Fruit fly (Drosophila melanogaster): ENCODE measurements around the gene CG14340.

Gene CG14340

DNA sequence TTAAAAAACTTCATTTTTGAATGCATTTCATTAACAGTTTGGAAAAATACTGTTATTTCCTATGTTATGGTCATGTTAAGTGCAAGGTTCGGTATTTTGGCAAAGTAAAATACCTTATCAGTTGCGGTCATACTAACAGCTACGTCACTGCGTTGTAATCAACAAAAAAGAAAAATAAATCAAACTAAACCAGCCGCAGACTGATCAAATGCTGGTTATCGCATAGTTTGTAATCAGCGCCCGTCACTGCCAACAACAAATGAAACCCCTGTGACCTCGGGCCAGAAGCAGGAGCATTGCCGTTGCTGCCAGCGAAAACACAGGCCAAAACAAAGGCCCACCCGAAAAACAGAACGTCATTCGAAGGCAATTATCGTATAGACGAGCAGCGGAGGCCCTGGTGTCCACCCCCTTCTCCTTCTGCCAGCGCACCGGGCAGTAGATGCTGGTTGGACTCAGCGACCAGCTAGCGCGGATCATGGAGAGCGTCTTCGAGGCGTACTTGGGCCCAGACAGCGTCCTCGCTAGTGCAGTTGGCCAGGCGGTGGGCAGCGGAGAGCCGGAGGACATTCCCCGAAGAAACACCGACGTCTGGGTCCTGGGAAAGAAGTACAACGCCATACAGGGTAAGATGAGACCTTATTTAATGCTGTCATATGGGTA is 31.8 kb upstream of the CG14340 start, which contains the start of gene Atg4a:
TSS of gene Atg4a (plus strand) at position 110 of the 663 bp plus-strand sequence.
- no peak for TF ChIP-seq CG8478 (optimal IDR thresholded peaks at IDR 0.05)
- TF ChIP-seq CTCF (optimal IDR thresholded peaks at IDR 0.05): no peak

DNA sequence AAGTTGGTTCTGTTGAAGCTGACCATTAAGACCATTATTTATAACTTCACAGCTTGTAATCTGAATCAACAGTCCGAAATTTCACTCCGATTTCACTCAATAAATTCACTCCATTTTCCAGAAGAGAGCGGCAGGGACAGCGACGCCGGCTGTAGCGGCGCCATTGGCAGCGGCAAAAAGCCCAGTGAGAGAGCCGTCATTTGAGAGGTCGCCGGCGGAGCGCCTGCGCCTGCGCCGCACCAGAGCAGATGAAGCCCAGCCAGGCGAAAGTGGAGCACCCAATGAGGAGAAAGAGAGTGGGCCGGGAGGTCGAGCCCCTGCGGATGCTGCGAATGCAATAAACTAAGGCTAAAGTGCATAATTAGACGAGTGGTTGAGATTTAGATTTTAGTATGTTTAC is 30.1 kb upstream of the CG14340 start:
- TF ChIP-seq CG8478 (optimal IDR thresholded peaks at IDR 0.05): no peak
- TF ChIP-seq CTCF (optimal IDR thresholded peaks at IDR 0.05): no peak

DNA sequence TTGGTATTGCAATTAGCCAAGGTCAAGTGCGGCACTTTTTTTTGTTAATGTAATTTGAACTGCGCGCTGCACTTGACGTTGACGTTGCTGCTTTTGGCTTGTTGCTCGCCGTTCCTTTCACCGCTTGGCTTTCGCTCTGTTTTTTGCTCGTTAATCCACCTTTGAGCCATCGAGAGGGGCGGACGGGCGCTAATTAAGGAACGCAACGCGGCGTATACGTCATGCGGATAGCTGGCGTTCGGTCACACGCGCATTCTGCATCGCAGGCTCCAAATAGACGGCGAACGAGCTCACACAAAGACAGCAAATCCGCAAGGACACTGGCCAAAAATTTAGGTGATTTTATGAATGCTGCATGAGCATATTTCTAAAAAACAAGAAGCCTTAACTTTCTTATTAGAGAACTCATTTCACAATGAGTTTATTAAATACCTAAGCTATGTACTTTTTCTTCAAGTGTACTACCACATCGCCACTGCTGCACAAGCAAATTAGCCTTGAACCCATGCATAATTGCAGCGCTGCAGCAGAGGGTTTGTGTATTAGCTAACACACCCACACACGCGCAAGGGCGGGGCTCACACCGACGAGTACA is 26.3 kb upstream of the CG14340 start:
- no peak for TF ChIP-seq CG8478 (optimal IDR thresholded peaks at IDR 0.05)
- no peak for TF ChIP-seq CTCF (optimal IDR thresholded peaks at IDR 0.05)

DNA sequence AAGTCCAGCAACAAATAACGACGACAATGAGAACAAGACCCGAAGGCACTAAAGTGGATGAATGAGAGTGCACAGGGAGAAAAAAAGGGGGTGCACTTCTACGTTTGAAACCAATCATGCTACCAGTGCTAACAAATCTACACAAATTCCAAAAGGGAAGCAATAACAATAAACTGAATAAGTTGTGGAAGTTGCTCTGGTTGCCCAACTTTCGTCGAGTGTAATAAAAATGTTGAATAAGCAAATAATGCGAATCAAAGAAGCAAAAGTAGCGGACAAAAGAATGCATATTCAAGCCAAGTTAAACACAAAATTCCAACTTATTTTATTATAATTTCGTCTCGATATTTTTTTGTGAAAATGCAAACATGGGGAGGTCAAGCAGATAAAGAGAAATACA is 21.1 kb upstream of the CG14340 start:
- TF ChIP-seq CG8478 (optimal IDR thresholded peaks at IDR 0.05) (no peak), CTCF (optimal IDR thresholded peaks at IDR 0.05) (no peak)

DNA sequence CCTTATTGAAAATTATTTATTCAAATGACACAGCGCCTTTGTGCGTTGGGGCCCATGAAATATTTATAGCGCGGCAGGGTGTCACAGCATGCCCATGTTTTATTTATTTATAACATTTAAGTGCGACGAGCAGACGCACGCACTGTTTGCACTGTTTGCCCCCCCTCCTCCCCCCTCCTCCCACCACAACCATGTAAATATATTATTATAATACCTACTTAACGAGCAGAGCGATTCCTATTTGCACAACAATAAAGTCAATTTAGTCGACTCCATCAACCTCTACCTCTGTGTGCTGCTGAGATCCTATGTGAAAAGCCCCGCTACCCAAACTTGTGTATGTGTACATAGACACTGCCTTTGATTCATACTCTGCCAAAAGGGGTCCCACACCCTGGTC is 18.0 kb upstream of the CG14340 start:
- TF ChIP-seq CTCF (optimal IDR thresholded peaks at IDR 0.05) (no peak), CG8478 (optimal IDR thresholded peaks at IDR 0.05) (no peak)

DNA sequence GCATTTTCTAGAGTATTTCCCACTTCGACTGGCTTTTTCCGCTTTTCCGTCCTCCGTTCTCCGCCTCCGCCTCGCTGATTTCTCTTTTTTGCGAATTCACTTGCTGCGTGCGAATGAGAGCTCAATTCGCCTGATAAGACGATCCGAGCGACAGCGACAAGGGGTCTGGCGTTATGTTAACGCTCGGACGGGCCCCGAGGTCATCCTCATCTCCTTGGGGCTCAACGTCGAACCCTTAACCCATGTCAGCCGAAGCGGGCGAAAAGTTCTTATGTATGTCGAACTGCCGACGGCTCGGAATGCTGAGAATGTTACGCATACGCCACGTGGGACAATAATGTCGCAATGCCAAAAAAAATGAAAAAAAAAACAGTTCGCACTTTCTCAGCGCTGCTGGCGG is 17.3 kb upstream of the CG14340 start:
- TF ChIP-seq CG8478 (optimal IDR thresholded peaks at IDR 0.05) (no peak), CTCF (optimal IDR thresholded peaks at IDR 0.05) (no peak)

DNA sequence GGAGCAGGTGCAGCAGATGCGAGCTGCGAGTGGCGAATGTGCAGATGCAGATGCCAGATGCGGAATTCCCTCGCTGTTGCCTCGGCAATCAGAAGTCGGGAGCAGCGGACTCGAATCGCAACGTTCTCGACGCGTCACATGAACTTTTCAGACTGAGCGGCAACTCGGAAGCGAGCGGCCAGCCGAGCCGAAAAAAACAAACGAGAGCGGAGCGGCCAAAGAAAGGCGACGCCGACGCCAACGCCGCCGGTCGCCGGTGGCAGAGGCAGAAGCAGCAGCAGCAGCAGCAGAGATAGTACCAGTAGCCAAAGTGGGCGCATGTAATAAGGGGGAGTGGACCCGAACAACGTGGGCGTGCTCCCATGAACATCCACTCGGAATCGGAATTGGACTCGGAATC is 10.4 kb upstream of the CG14340 start, which contains the start of gene CG4629:
TSS of gene CG4629 (minus strand) at position 156 of the 400 bp plus-strand sequence.
- TF ChIP-seq CG8478 (optimal IDR thresholded peaks at IDR 0.05): no peak
- TF ChIP-seq CTCF (optimal IDR thresholded peaks at IDR 0.05): no peak

DNA sequence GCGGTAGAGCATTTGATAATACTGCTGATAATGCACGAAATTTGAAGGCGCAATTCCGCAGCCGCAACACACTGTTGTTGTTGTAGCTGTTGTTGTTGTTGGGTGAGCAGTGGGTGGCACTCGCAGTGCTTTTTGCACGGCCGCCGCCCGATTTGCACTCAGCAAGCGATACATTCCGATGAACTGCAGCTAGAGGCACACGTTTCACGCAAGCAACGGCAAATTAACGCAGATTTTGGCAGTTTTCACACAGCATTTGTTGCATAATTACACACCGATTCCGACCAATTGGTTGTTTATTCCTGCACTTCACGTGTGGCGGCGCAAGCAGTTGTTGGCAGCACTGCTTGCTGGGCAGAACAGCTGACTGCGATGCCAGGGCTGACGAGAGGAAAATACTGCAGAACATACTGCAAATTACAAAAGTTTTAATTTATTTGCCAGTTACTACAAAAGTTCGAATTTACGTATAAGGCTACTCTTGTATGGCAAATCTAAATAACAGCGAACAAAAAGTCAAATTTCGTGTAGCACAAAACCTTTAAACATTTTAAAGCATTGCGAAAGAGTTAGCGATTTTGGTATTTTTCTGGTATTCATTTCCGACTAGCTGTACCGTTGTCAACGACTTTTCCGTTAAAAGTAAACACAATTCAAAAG is 4.6 kb upstream of the CG14340 start, which contains the start of the genes PolrMT and CG14339:
TSS of gene PolrMT (minus strand) at position 345 of the 660 bp plus-strand sequence.
TSS of gene CG14339 (plus strand) at position 512 of the 660 bp plus-strand sequence.
- no peak for TF ChIP-seq CG8478 (optimal IDR thresholded peaks at IDR 0.05)
- TF ChIP-seq CTCF (optimal IDR thresholded peaks at IDR 0.05): peak in 1 of 2 experiments; percentile 18

DNA sequence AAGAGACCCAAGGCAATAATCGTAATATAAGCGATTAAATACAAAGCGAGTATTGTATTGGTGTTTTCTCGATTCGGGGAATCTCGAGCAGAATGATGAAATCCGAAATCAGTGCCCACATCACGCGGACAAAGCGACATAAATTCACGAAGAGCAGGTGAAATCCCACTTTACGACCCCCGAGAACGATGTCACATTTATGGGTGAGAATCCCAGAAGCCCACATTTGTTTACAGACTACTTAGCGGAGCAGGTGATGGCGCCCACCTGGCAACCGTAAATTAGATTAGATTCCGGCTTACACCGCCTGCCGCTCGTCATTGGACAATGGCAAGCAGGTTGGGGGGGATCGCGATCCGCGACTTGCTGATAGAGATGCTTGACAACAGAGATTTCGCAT is 1.5 kb downstream of the CG14340 start:
- no peak for TF ChIP-seq CG8478 (optimal IDR thresholded peaks at IDR 0.05)
- no peak for TF ChIP-seq CTCF (optimal IDR thresholded peaks at IDR 0.05)

DNA sequence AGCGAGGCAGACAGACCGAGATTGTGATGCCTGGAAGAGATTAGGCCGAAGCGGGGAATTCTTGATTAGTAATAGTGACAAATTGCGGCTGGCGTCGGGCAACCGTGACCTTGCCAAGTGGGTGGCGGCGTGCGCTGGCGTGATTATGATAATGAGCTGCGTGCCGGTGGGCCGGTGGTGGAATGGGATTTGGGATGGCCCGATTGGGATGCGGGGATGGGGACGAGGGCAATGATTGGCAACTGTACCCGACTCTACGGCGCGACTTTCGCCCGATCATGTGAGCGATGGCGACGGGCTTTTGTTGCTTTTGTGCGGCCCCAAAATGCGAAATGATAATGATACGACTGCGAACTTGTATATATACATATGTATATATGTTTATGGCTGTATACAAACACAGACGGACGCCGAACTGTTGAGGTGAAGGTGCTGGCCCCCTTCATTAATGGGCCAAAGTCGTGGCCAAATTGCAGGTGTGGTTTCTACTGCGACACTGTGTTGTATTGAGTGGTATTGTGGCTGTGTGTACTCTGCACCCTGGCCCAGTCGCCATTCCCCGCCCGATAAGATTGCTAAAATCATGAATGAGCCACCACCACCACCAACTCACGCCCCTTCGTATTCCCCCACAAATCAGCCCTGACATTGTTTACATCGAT is 4.1 kb downstream of the CG14340 start:
- TF ChIP-seq CG8478 (optimal IDR thresholded peaks at IDR 0.05) (no peak), CTCF (optimal IDR thresholded peaks at IDR 0.05) (no peak)

DNA sequence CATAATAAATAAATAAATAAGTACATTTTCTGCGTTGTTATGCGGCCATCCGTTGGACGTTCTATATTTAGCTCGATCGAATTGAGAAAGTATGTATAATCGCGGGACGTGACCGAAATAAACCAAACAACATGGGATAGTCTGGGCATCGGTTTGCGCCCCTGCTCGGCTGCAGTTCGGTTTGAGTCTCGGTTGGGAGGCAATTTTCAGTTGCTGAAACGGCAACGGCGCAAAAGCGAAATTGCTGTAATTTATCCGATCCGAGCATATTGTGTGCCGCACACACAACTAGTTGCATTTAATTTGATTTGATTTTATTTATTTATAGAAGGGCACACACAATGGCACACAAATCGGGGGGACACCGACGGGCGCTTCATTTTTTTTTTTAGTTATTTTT is 5.4 kb downstream of the CG14340 start:
- TF ChIP-seq CTCF (optimal IDR thresholded peaks at IDR 0.05): peak; percentile 11 to 51
- no peak for TF ChIP-seq CG8478 (optimal IDR thresholded peaks at IDR 0.05)

DNA sequence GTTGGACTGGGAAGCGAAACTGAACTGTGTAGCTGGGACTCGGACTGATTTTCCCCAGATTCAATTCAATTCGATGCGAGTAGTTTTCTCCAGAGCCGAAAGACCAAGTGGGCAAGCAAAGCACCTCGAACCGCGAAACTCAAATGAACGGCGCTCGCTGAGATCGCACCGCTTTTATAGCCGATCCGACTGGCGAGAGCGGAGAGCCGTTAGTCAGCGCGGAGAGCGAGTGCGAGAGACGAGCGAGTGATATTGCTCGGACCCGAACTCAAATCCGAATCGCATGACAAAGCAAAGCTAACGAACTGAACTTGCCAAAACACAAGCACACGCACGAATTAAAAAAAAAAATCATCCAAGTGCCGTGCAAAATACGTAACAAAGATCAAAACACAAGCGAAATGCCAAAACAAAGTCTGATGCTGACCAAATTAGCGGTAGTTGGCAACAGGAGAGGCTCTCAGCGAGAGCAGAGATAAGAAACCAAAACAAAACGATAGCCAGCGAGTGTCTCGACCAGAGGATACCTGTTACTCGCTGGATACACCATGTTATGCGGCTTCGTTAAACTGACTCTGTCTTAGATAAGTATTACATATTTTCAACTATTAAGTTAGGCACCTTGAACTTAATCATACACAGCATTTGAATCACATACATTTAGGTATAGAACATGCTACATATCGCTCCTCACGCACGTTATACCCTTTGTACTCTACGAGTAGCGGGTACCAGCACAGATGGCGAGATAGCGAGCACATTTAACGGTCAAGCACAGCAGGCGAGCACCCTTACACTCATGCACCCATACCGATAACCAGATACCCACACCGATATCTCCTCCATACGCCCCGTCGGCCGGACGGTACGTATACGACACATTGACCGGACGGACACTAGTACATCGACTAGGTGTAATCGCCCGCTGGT is 6.4 kb downstream of the CG14340 start:
- no peak for TF ChIP-seq CTCF (optimal IDR thresholded peaks at IDR 0.05)
- no peak for TF ChIP-seq CG8478 (optimal IDR thresholded peaks at IDR 0.05)

DNA sequence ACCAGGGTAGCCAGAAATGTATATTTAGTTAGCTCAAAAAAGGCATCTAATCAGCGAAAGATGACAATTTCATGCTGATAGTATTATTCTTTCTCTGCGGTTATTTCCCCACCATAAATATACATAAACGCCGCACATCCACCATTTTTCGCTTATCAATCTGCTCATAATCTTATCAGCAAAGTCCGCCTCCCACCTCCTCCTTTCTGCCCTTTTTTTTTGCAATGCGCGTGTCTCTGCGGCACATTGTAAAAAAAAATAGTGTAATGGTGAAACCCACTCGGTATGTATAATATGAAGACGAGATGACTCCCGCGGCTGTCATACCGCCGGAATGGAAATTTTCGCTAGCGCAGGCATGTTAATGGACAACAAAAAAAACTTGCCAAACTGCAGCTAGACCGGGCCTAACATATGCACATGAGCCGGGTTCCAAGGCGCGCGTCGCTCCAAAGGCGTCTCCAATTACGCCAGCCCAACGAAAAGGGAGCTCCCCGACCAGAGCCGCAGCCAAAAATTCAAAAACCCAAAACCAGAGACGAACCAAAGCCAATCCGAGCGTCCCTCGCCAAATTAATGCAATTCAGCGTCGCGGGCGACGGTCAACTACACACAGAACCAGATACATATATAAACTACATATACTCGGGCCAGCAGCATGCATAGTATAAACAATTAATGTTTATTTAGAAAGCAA is 7.6 kb downstream of the CG14340 start:
- TF ChIP-seq CG8478 (optimal IDR thresholded peaks at IDR 0.05): no peak
